Fruit fly (Drosophila melanogaster): ENCODE data around the gene kirre.

kirre gene

dm6 chrX:2743601-2744000 lies 3.4 kb downstream of the kirre start:
- TF ChIP-seq OdsH (GFP tag; optimal IDR thresholded peaks at IDR 0.05) (no peak), Dif (GFP tag; optimal IDR thresholded peaks at IDR 0.05; ENCODE audit: partially characterized antibody) (peak; percentile 31), N (GFP tag; optimal IDR thresholded peaks at IDR 0.05) (no peak)

dm6 chrX:2744042-2744441 lies 3.9 kb downstream of the kirre start, which contains the start of gene Syx4:
Gene Syx4 (minus strand): TSS chrX:2744076.
- TF ChIP-seq Abd-B (GFP tag; optimal IDR thresholded peaks at IDR 0.05) (no peak), Mio (GFP tag; optimal IDR thresholded peaks at IDR 0.05) (peak; percentile 67), CrebA (GFP tag; optimal IDR thresholded peaks at IDR 0.05; ENCODE audit: borderline replicate concordance) (no peak), fru (GFP tag; optimal IDR thresholded peaks at IDR 0.05) (peak; percentile 88), Hnf4 (GFP tag; optimal IDR thresholded peaks at IDR 0.05) (peak; percentile 89), Sp1 (GFP tag; optimal IDR thresholded peaks at IDR 0.05) (peak; percentile 82), GATAd (GFP tag; optimal IDR thresholded peaks at IDR 0.05) (no peak), Dfd (GFP tag; optimal IDR thresholded peaks at IDR 0.05) (no peak), Rel (GFP tag; optimal IDR thresholded peaks at IDR 0.05) (peak; percentile 69), Rel (tag; optimal IDR thresholded peaks at IDR 0.05) (peak; percentile 44), foxo (GFP tag; optimal IDR thresholded peaks at IDR 0.05) (peak; percentile 81 to 91), usp (GFP tag; optimal IDR thresholded peaks at IDR 0.05) (no peak), Jra (GFP tag; optimal IDR thresholded peaks at IDR 0.05) (peak; percentile 66), N (GFP tag; optimal IDR thresholded peaks at IDR 0.05) (no peak), Hr78 (GFP tag; optimal IDR thresholded peaks at IDR 0.05) (no peak), OdsH (GFP tag; optimal IDR thresholded peaks at IDR 0.05) (peak; percentile 88), Dif (GFP tag; optimal IDR thresholded peaks at IDR 0.05; ENCODE audit: partially characterized antibody) (no peak), brk (GFP tag; optimal IDR thresholded peaks at IDR 0.05) (peak; percentile 66), ey (GFP tag; optimal IDR thresholded peaks at IDR 0.05) (peak; percentile 92), sv (GFP tag; optimal IDR thresholded peaks at IDR 0.05) (peak; percentile 82), HLH106 (tag; optimal IDR thresholded peaks at IDR 0.05) (peak; percentile 84), pan (optimal IDR thresholded peaks at IDR 0.05) (no peak), dmrt93B (GFP tag; optimal IDR thresholded peaks at IDR 0.05) (peak; percentile 67), h (GFP tag; optimal IDR thresholded peaks at IDR 0.05) (peak; percentile 91), psq (GFP tag; optimal IDR thresholded peaks at IDR 0.05) (peak; percentile 81), jim (GFP tag; optimal IDR thresholded peaks at IDR 0.05) (no peak), Myc (optimal IDR thresholded peaks at IDR 0.05) (no peak), CG32264 (GFP tag; optimal IDR thresholded peaks at IDR 0.05) (peak; percentile 79), tai (GFP tag; optimal IDR thresholded peaks at IDR 0.05) (peak; percentile 71), br (GFP tag; optimal IDR thresholded peaks at IDR 0.05) (peak; percentile 87), sage (GFP tag; optimal IDR thresholded peaks at IDR 0.05) (peak; percentile 78), CG9705 (GFP tag; optimal IDR thresholded peaks at IDR 0.05) (no peak), Vsx2 (GFP tag; optimal IDR thresholded peaks at IDR 0.05; ENCODE audit: partially characterized antibody) (no peak), dsf (GFP tag; optimal IDR thresholded peaks at IDR 0.05; ENCODE audit: borderline replicate concordance) (peak; percentile 31), Hr83 (GFP tag; optimal IDR thresholded peaks at IDR 0.05; ENCODE audit: poor library complexity, severe bottlenecking) (peak; percentile 40), woc (GFP tag; optimal IDR thresholded peaks at IDR 0.05) (peak; percentile 73), lola (GFP tag; optimal IDR thresholded peaks at IDR 0.05) (no peak), rgr (GFP tag; optimal IDR thresholded peaks at IDR 0.05) (peak; percentile 95), dl (GFP tag; optimal IDR thresholded peaks at IDR 0.05; ENCODE audit: insufficient read depth in 1 of 2, partially characterized antibody in 2 of 2) (no peak)

DNA sequence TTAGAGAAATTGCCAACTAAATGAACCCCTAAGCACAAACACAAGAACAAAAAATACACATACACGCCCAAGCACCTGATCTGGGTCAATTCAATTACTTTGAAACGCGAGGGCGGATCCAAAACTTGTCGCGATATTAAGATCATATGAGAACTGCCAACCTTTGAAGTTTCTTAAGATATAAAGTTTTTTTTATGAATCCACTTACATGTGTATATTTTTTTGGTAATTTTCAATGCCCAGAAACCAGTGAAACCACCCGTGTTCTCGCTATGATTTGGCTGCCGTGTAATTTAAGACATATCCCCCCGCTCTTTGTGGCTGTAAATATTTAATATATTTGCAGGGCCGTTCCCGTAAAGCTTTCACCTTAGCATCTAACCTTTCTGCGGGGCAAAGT lies 9.5 kb downstream of the kirre start:
- no peak for TF ChIP-seq N (GFP tag; optimal IDR thresholded peaks at IDR 0.05)

Measured in whole organism, wandering third instar larva.